Fruit fly (Drosophila melanogaster): ENCODE results near the gene Try29F.

The Try29F gene

dm6 chr2L:9013968-9014367 is 15.6 kb downstream of the Try29F start, which contains the start of gene Rcd-1r:
Gene Rcd-1r (minus strand): TSS chr2L:9014068.
- TF ChIP-seq CG11762 (GFP tag; optimal IDR thresholded peaks at IDR 0.05; ENCODE audit: insufficient read depth): no peak
- TF ChIP-seq fd85E (GFP tag; optimal IDR thresholded peaks at IDR 0.05): no peak
- TF ChIP-seq CG3919 (GFP tag; optimal IDR thresholded peaks at IDR 0.05): no peak
- TF ChIP-seq Hr38 (GFP tag; optimal IDR thresholded peaks at IDR 0.05): no peak
- no peak for TF ChIP-seq Sox102F (GFP tag; optimal IDR thresholded peaks at IDR 0.05)
- no peak for TF ChIP-seq Ets21C (GFP tag; optimal IDR thresholded peaks at IDR 0.05)
- no peak for TF ChIP-seq fd59A (GFP tag; optimal IDR thresholded peaks at IDR 0.05)
- TF ChIP-seq CG6792 (GFP tag; optimal IDR thresholded peaks at IDR 0.05): no peak
- TF ChIP-seq CG16779 (tag; optimal IDR thresholded peaks at IDR 0.05): no peak
- TF ChIP-seq net (GFP tag; optimal IDR thresholded peaks at IDR 0.05): no peak
- no peak for TF ChIP-seq Eip75B (GFP tag; optimal IDR thresholded peaks at IDR 0.05)
- no peak for TF ChIP-seq Met (GFP tag; optimal IDR thresholded peaks at IDR 0.05)
- TF ChIP-seq CG6808 (GFP tag; optimal IDR thresholded peaks at IDR 0.05): no peak
- no peak for TF ChIP-seq OdsH (GFP tag; optimal IDR thresholded peaks at IDR 0.05)
- TF ChIP-seq Smox (GFP tag; optimal IDR thresholded peaks at IDR 0.05): no peak
- TF ChIP-seq CG6276 (GFP tag; optimal IDR thresholded peaks at IDR 0.05): no peak

dm6 chr2L:9019438-9019837 is 21.1 kb downstream of the Try29F start:
- TF ChIP-seq vri (GFP tag; optimal IDR thresholded peaks at IDR 0.05): no peak
- TF ChIP-seq Ets21C (GFP tag; optimal IDR thresholded peaks at IDR 0.05): no peak
- TF ChIP-seq Blimp-1 (GFP tag; optimal IDR thresholded peaks at IDR 0.05): no peak
- TF ChIP-seq Hr39 (GFP tag; optimal IDR thresholded peaks at IDR 0.05): no peak
- no peak for TF ChIP-seq fd85E (GFP tag; optimal IDR thresholded peaks at IDR 0.05)
- TF ChIP-seq Gug (GFP tag; IDR thresholded peaks at IDR 0.05): no peak
- no peak for TF ChIP-seq lz (GFP tag; optimal IDR thresholded peaks at IDR 0.05)
- no peak for TF ChIP-seq pdm3 (GFP tag; optimal IDR thresholded peaks at IDR 0.05)
- TF ChIP-seq CG10669 (GFP tag; optimal IDR thresholded peaks at IDR 0.05): no peak
- no peak for TF ChIP-seq CG11902 (GFP tag; optimal IDR thresholded peaks at IDR 0.05)
- TF ChIP-seq Hr38 (GFP tag; optimal IDR thresholded peaks at IDR 0.05): no peak
- TF ChIP-seq CG7368 (GFP tag; optimal IDR thresholded peaks at IDR 0.05): no peak
- TF ChIP-seq CG1621 (tag; optimal IDR thresholded peaks at IDR 0.05): no peak
- no peak for TF ChIP-seq CG6276 (GFP tag; optimal IDR thresholded peaks at IDR 0.05)
- TF ChIP-seq CG11762 (GFP tag; optimal IDR thresholded peaks at IDR 0.05; ENCODE audit: insufficient read depth): no peak
- TF ChIP-seq ss (GFP tag; optimal IDR thresholded peaks at IDR 0.05): no peak
- TF ChIP-seq acj6 (GFP tag; optimal IDR thresholded peaks at IDR 0.05): no peak

dm6 chr2L:9026157-9026556 is 27.8 kb downstream of the Try29F start:
- TF ChIP-seq CG16779 (tag; optimal IDR thresholded peaks at IDR 0.05): no peak
- no peak for TF ChIP-seq CG10669 (GFP tag; optimal IDR thresholded peaks at IDR 0.05)
- TF ChIP-seq salr (GFP tag; optimal IDR thresholded peaks at IDR 0.05): no peak
- no peak for TF ChIP-seq CG11902 (GFP tag; optimal IDR thresholded peaks at IDR 0.05)
- TF ChIP-seq fkh (GFP tag; optimal IDR thresholded peaks at IDR 0.05): no peak
- no peak for TF ChIP-seq Sox102F (GFP tag; optimal IDR thresholded peaks at IDR 0.05)
- TF ChIP-seq Hr38 (GFP tag; optimal IDR thresholded peaks at IDR 0.05): no peak
- no peak for TF ChIP-seq dac (GFP tag; optimal IDR thresholded peaks at IDR 0.05)
- no peak for TF ChIP-seq OdsH (GFP tag; optimal IDR thresholded peaks at IDR 0.05)
- no peak for TF ChIP-seq CG3032 (tag; optimal IDR thresholded peaks at IDR 0.05)
- no peak for TF ChIP-seq CG10631 (GFP tag; optimal IDR thresholded peaks at IDR 0.05)
- no peak for TF ChIP-seq Blimp-1 (GFP tag; optimal IDR thresholded peaks at IDR 0.05)
- TF ChIP-seq eg (GFP tag; IDR thresholded peaks at IDR 0.05): no peak
- TF ChIP-seq topi (GFP tag; optimal IDR thresholded peaks at IDR 0.05): no peak

- no peak for TF ChIP-seq spab (GFP tag; optimal IDR thresholded peaks at IDR 0.05)
- no peak for TF ChIP-seq Eip75B (GFP tag; optimal IDR thresholded peaks at IDR 0.05)
- no peak for TF ChIP-seq OdsH (GFP tag; optimal IDR thresholded peaks at IDR 0.05)
- TF ChIP-seq CG10631 (GFP tag; optimal IDR thresholded peaks at IDR 0.05): no peak
- TF ChIP-seq CG8632 (GFP tag; optimal IDR thresholded peaks at IDR 0.05): no peak
- no peak for TF ChIP-seq CG1621 (tag; optimal IDR thresholded peaks at IDR 0.05)
These were observed 33.4 kb downstream of the Try29F start, which contains the start of gene CG9582 for dm6 chr2L:9031736-9032135. Gene CG9582 (minus strand): TSS chr2L:9031836.
